Worm (Caenorhabditis elegans): ENCODE data around the gene F10E7.5.
A peak's percentile ranks its signal among the peaks of the same experiment; 100 is the strongest.

F10E7.5 gene

ce11 chrII:7069866-7070265 lies 41.9 kb upstream of the F10E7.5 start, which contains the start of gene him-14:
him-14 (minus strand) TSS chrII:7069966.
- peak; percentile 14 for TF ChIP-seq F49E8.2 (tag; optimal IDR thresholded peaks at IDR 0.05; ENCODE audit: insufficient read depth)
- no peak for TF ChIP-seq mes-4 (tag; optimal IDR thresholded peaks at IDR 0.05)
- no peak for TF ChIP-seq nhr-179 (tag; optimal IDR thresholded peaks at IDR 0.05)
- no peak for TF ChIP-seq ekl-4 (GFP tag; IDR thresholded peaks at IDR 0.05)
- TF ChIP-seq lin-35 (GFP tag; optimal IDR thresholded peaks at IDR 0.05): no peak
- TF ChIP-seq lag-1 (GFP tag; IDR thresholded peaks at IDR 0.05): no peak
- TF ChIP-seq Y53G8AR.9 (GFP tag; conservative IDR thresholded peaks at IDR 0.05): 0 out of 2 replicates have a peak, but pooled peaks have one; percentile 17
- TF ChIP-seq K11D2.4 (GFP tag; IDR thresholded peaks at IDR 0.05): no peak
- TF ChIP-seq madf-6 (GFP tag; IDR thresholded peaks at IDR 0.05): peak; percentile 24; the same call in 1 of the 2 replicates
- no peak for TF ChIP-seq mcd-1 (GFP tag; IDR thresholded peaks at IDR 0.05)
- no peak for TF ChIP-seq dpff-1 (tag; optimal IDR thresholded peaks at IDR 0.05)
- no peak for TF ChIP-seq tlf-1 (GFP tag; optimal IDR thresholded peaks at IDR 0.05)
- no peak for TF ChIP-seq egrh-3 (GFP tag; IDR thresholded peaks at IDR 0.05)
- no peak for TF ChIP-seq nfyb-1 (GFP tag; IDR thresholded peaks at IDR 0.05)
- TF ChIP-seq him-1 (tag; optimal IDR thresholded peaks at IDR 0.05): peak; percentile 10
- no peak for TF ChIP-seq F52B5.7 (tag; optimal IDR thresholded peaks at IDR 0.05)
- TF ChIP-seq F57A8.1 (GFP tag; optimal IDR thresholded peaks at IDR 0.05): no peak
- TF ChIP-seq bed-1 (GFP tag; IDR thresholded peaks at IDR 0.05): no peak
- TF ChIP-seq aptf-3 (GFP tag; IDR thresholded peaks at IDR 0.05): no peak
- TF ChIP-seq ceh-91 (GFP tag; IDR thresholded peaks at IDR 0.05): no peak
- TF ChIP-seq snpc-1.3 (tag; optimal IDR thresholded peaks at IDR 0.05; ENCODE audit: insufficient read depth): peak; percentile 1
- TF ChIP-seq hmg-1.2 (GFP tag; IDR thresholded peaks at IDR 0.05): no peak
- no peak for TF ChIP-seq hlh-26 (GFP tag; conservative IDR thresholded peaks at IDR 0.05)
- no peak for TF ChIP-seq F37B4.10 (GFP tag; IDR thresholded peaks at IDR 0.05)
- no peak for TF ChIP-seq B0035.1 (tag; optimal IDR thresholded peaks at IDR 0.05)

ce11 chrII:7070434-7070833 lies 41.3 kb upstream of the F10E7.5 start:
- no peak for TF ChIP-seq ztf-3 (GFP tag; optimal IDR thresholded peaks at IDR 0.05)
- TF ChIP-seq bed-1 (GFP tag; IDR thresholded peaks at IDR 0.05): 0 out of 2 replicates have a peak, but pooled peaks have one; percentile 16

- TF ChIP-seq Y67H2A.10 (GFP tag; conservative IDR thresholded peaks at IDR 0.05) (no peak), dpl-1 (GFP tag; optimal IDR thresholded peaks at IDR 0.05) (no peak), lir-1 (GFP tag; conservative IDR thresholded peaks at IDR 0.05) (no peak), rec-8 (tag; optimal IDR thresholded peaks at IDR 0.05) (no peak), mcd-1 (GFP tag; IDR thresholded peaks at IDR 0.05) (no peak), B0035.1 (tag; optimal IDR thresholded peaks at IDR 0.05) (no peak), tbx-9 (tag; optimal IDR thresholded peaks at IDR 0.05; ENCODE audit: borderline replicate concordance) (no peak), lin-35 (GFP tag; optimal IDR thresholded peaks at IDR 0.05) (no peak), unc-130 (GFP tag; optimal IDR thresholded peaks at IDR 0.05) (no peak), ceh-58 (GFP tag; IDR thresholded peaks at IDR 0.05) (no peak), nhr-27 (tag; optimal IDR thresholded peaks at IDR 0.05) (no peak), cebp-2 (GFP tag; IDR thresholded peaks at IDR 0.05) (no peak), gei-17 (GFP tag; optimal IDR thresholded peaks at IDR 0.05) (no peak), hlh-12 (tag; optimal IDR thresholded peaks at IDR 0.05) (no peak), nhr-90 (tag; optimal IDR thresholded peaks at IDR 0.05) (no peak)
Observed at ce11 chrII:7072315-7072589, 39.5 kb upstream of the F10E7.5 start, which contains the start of gene kars-1. kars-1 (minus strand) TSS chrII:7072415.

All from whole organism, young adult.